Fruit fly (Drosophila melanogaster): ENCODE measurements around the gene CG46435.

CG46435 gene

DNA sequence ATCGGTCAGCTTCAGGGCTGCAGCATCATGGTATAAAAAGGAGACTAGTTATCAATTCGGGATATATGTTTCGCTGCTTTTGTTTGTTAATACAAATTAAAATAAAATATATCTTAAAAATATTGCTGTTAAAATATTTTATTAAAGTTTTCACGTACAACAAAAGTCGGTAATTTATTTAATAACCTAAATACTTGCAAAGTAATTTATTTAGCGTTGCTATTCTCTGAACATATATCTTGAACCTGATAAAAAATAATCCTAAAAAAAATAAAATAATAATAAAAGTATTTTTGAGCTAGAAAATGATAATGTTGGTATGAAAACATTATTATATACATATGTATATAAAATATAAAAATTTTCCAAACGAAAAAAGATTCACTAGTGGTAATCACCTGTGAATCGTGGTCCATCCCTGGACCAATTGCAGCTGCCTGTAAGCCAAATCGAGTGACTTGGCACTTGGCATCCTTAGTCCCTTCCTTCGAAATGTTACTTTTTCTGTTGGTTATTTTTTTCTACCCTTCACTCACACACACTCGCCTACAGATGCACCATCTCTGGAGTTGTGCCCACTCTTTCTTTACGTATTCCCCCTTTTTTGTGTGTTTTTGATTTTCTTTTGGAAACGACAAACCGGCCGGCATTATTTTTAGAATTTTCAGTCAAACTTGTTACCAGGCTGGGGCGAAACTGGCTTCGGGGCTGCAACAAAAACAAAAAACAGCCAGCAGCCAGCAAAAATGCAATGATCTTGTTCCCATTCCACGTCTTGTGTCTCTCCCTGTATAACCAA is 12.5 kb downstream of the CG46435 start (continued):
- peak; percentile 65 for TF ChIP-seq CG8119 (GFP tag; IDR thresholded peaks at IDR 0.05)
- TF ChIP-seq esn (GFP tag; optimal IDR thresholded peaks at IDR 0.05) = peak; percentile 69
- peak; percentile 54 to 76 for TF ChIP-seq ss (GFP tag; optimal IDR thresholded peaks at IDR 0.05)
- TF ChIP-seq CG10631 (GFP tag; optimal IDR thresholded peaks at IDR 0.05) = peak; percentile 84
- TF ChIP-seq CG9139 (GFP tag; optimal IDR thresholded peaks at IDR 0.05) = no peak
- no peak for TF ChIP-seq CG7368 (GFP tag; optimal IDR thresholded peaks at IDR 0.05)
- TF ChIP-seq Eip78C (GFP tag) = peak; percentile 51
- peak; percentile 52 for TF ChIP-seq CG6792 (GFP tag; optimal IDR thresholded peaks at IDR 0.05)
- peak; percentile 3 for TF ChIP-seq CG31627 (GFP tag; optimal IDR thresholded peaks at IDR 0.05)
- TF ChIP-seq pdm3 (GFP tag; optimal IDR thresholded peaks at IDR 0.05) = no peak
- TF ChIP-seq Lpt (GFP tag; optimal IDR thresholded peaks at IDR 0.05) = no peak
- TF ChIP-seq eg (GFP tag; IDR thresholded peaks at IDR 0.05) = no peak
- peak; percentile 6 for TF ChIP-seq Hr4 (GFP tag; optimal IDR thresholded peaks at IDR 0.05)
- TF ChIP-seq fkh (GFP tag; optimal IDR thresholded peaks at IDR 0.05) = no peak
- peak; percentile 0 for TF ChIP-seq Eip75B (GFP tag; optimal IDR thresholded peaks at IDR 0.05)
- TF ChIP-seq Sox14 (GFP tag; optimal IDR thresholded peaks at IDR 0.05) = no peak
- peak; percentile 73 for TF ChIP-seq OdsH (GFP tag; optimal IDR thresholded peaks at IDR 0.05)

DNA sequence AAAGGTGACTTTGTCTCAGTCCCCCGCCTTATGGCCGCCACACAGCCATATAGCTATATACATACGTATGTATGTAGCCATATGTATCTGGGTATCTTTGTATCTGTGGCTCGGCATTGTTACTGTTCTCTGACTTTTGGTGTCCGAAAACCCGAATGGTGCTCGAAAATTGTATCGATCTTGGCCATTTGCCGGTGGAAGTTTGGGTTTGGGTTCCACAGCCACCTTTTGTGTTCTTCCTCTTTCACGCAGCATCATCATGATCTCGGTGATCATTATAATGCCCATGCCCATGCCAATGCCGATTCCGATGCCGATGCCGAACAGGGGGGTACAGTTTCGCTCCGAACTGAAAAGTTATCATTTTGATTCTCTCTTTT is 13.1 kb downstream of the CG46435 start:
- peak; percentile 34 for TF ChIP-seq svp (GFP tag)
- no peak for TF ChIP-seq CG3919 (GFP tag; optimal IDR thresholded peaks at IDR 0.05)
- TF ChIP-seq OdsH (GFP tag; optimal IDR thresholded peaks at IDR 0.05) = no peak
- TF ChIP-seq Hr4 (GFP tag; optimal IDR thresholded peaks at IDR 0.05) = no peak
- TF ChIP-seq CG31627 (GFP tag; optimal IDR thresholded peaks at IDR 0.05) = no peak
- no peak for TF ChIP-seq Blimp-1 (GFP tag; optimal IDR thresholded peaks at IDR 0.05)
- peak; percentile 85 for TF ChIP-seq dsx (GFP tag; optimal IDR thresholded peaks at IDR 0.05; ENCODE audit: poor library complexity, severe bottlenecking)
- TF ChIP-seq lz (GFP tag; optimal IDR thresholded peaks at IDR 0.05) = no peak
- TF ChIP-seq CG6808 (GFP tag; optimal IDR thresholded peaks at IDR 0.05) = peak; percentile 40
- TF ChIP-seq CG8632 (GFP tag; optimal IDR thresholded peaks at IDR 0.05) = no peak
- no peak for TF ChIP-seq CG15336 (GFP tag; IDR thresholded peaks at IDR 0.05)
- no peak for TF ChIP-seq CG11294 (GFP tag; IDR thresholded peaks at IDR 0.05)
- peak; percentile 70 for TF ChIP-seq Eip78C (GFP tag)
- TF ChIP-seq Lpt (GFP tag; optimal IDR thresholded peaks at IDR 0.05) = no peak
- TF ChIP-seq fd85E (GFP tag; optimal IDR thresholded peaks at IDR 0.05) = no peak
- no peak for TF ChIP-seq CG11902 (GFP tag; optimal IDR thresholded peaks at IDR 0.05)
- no peak for TF ChIP-seq CG8319 (GFP tag; optimal IDR thresholded peaks at IDR 0.05)

DNA sequence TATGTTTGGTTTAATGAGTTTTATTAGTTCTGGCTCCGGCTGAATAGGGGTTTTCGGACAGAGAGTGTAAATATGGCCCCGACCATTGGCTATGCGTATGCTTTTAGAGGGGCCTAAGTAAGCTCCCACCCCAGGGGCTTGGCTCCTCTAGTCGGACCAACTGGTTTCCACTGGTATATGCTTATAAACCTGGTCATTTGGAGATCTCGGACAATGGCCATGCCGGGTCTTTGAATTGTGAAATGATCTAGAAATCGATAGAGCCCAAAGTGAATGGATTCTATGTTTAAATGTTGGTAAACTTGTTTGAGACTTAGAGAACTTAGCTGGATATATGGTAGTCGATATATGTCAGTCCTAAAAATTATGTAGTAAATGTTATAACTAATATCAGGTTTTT is 13.8 kb downstream of the CG46435 start:
- TF ChIP-seq CG8319 (GFP tag; optimal IDR thresholded peaks at IDR 0.05) = no peak
- peak; percentile 25 for TF ChIP-seq Eip78C (GFP tag)

DNA sequence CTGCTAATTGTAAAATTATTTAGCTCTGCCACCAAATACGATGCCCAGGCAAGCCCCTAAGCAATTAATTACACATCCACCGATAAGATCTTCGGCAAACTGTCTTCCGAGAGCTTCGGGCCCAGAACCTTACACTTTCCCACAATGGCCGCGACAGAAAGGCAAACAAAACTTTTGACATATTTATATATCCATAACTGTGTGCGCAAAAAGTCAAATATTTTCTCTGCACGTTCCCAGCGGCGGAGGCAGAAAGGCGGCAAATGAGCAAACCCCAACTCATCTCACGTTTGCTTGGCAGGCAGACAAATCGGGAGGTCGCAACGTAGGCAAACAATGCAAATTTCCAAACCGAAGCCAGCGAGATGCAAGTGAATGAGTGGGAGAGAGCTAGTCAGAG is 14.3 kb downstream of the CG46435 start:
- TF ChIP-seq svp (GFP tag) (peak; percentile 5), fkh (GFP tag; optimal IDR thresholded peaks at IDR 0.05) (peak; percentile 77), Sox102F (GFP tag; optimal IDR thresholded peaks at IDR 0.05) (peak; percentile 7), CG10669 (GFP tag; optimal IDR thresholded peaks at IDR 0.05) (no peak)

DNA sequence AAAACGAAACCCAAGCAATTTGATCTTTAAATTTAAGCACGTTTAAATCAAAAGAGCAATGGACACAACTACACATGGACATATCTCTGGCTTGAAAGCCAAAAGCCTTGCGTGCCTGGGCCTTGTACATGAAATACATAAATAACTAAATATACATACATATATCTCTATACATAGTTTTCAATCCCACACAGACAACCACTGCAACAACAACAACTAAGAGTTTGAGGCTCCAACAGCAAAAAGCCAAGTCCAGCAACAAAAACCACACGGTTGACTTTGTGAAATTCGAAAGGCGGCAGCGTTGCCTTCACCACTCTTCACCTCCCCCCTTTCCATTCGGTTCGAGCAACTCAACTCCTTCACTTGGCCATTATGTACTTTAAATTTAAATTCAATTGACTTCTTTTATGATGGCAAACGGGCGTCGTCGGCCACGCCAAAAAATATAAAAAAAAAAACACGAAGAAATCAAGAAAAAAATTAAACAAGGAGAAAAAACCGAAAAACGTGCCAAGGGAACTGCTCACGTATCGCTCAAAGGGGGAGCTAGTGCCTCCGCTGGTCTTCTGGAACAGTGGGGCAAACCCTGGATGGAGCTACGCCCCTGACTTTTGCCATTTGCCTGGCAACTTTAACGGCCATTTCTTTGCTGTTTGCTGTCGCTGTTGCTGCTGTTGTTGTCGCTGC is 15.2 kb downstream of the CG46435 start:
- TF ChIP-seq dsx (GFP tag; optimal IDR thresholded peaks at IDR 0.05; ENCODE audit: poor library complexity, severe bottlenecking) = peak; percentile 65
- TF ChIP-seq cyc (GFP tag; optimal IDR thresholded peaks at IDR 0.05) = no peak
- peak; percentile 75 for TF ChIP-seq CG6276 (GFP tag; optimal IDR thresholded peaks at IDR 0.05)
- no peak for TF ChIP-seq Met (GFP tag; optimal IDR thresholded peaks at IDR 0.05)
- peak in 1 of 2 experiments; percentile 69 for TF ChIP-seq ss (GFP tag; optimal IDR thresholded peaks at IDR 0.05)
- TF ChIP-seq Hr38 (GFP tag; optimal IDR thresholded peaks at IDR 0.05) = peak; percentile 72

Data from whole organism, prepupa.